Worm (Caenorhabditis elegans): ENCODE measurements around the gene aka-1.

The aka-1 gene

DNA sequence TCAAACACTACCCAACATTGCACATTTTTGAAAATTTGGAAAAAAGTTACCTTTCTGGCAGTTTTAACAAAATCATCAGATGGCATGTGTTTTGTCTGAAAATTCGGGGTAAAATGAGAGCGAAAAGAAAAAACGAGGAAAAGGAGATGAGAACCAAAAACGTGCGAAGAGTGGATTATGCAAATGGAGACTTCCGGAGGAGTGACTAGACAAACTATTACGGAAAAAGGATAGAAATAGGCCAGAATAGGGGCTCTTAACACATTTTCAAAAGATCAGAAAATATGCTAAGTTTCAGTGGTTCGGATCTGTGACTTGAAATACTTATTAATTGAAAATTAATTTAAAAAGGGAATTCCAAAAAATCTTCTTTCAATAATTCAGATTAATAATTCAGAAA lies 21.1 kb upstream of the aka-1 start, which contains the start of gene srab-14:
Gene srab-14, minus strand, starts transcription at position 101 of the 400 bp plus-strand sequence.
- TF ChIP-seq jun-1 (tag; optimal IDR thresholded peaks at IDR 0.05) (no peak), mdt-29 (GFP tag; IDR thresholded peaks at IDR 0.05) (no peak), dmd-8 (GFP tag; IDR thresholded peaks at IDR 0.05) (no peak), spr-1 (tag; optimal IDR thresholded peaks at IDR 0.05) (no peak), nhr-42 (GFP tag; IDR thresholded peaks at IDR 0.05) (no peak)

ce11 chrII:7496070-7496469 lies 17.7 kb upstream of the aka-1 start, which contains the start of gene spi-1:
TSS of gene spi-1 (plus strand) at chrII:7496247.
- no peak for TF ChIP-seq gei-8 (GFP tag; optimal IDR thresholded peaks at IDR 0.05)
- TF ChIP-seq mep-1 (tag; optimal IDR thresholded peaks at IDR 0.05) = no peak
- no peak for TF ChIP-seq zfp-3 (GFP tag; conservative IDR thresholded peaks at IDR 0.05)
- no peak for TF ChIP-seq nhr-25 (tag; optimal IDR thresholded peaks at IDR 0.05; ENCODE audit: borderline replicate concordance, insufficient read depth)
- no peak for TF ChIP-seq nhr-48 (tag; optimal IDR thresholded peaks at IDR 0.05)
- TF ChIP-seq lin-38 (GFP tag; IDR thresholded peaks at IDR 0.05) = no peak
- peak in 1 of 2 experiments; percentile 85 for TF ChIP-seq unc-62 (GFP tag; optimal IDR thresholded peaks at IDR 0.05 in 1 of 2)
- TF ChIP-seq unc-62 (tag; optimal IDR thresholded peaks at IDR 0.05) = no peak
- TF ChIP-seq ces-1 (GFP tag; optimal IDR thresholded peaks at IDR 0.05) = no peak
- TF ChIP-seq hlh-30 (tag; optimal IDR thresholded peaks at IDR 0.05; ENCODE audit: insufficient read depth) = peak; percentile 42
- no peak for TF ChIP-seq Y75B8A.6 (GFP tag; IDR thresholded peaks at IDR 0.05)
- TF ChIP-seq egl-43 (GFP tag; IDR thresholded peaks at IDR 0.05) = no peak

ce11 chrII:7494155-7494554 lies 15.8 kb upstream of the aka-1 start, which contains the start of gene R10H1.1:
TSS of gene R10H1.1 (plus strand) at chrII:7494455.
- TF ChIP-seq pqm-1 (tag; optimal IDR thresholded peaks at IDR 0.05) (peak; percentile 63), nhr-28 (tag; optimal IDR thresholded peaks at IDR 0.05) (peak; percentile 42), Y105C5A.15 (GFP tag; IDR thresholded peaks at IDR 0.05) (no peak), vab-7 (GFP tag; IDR thresholded peaks at IDR 0.05) (no peak), nhr-76 (tag; optimal IDR thresholded peaks at IDR 0.05) (no peak)

DNA sequence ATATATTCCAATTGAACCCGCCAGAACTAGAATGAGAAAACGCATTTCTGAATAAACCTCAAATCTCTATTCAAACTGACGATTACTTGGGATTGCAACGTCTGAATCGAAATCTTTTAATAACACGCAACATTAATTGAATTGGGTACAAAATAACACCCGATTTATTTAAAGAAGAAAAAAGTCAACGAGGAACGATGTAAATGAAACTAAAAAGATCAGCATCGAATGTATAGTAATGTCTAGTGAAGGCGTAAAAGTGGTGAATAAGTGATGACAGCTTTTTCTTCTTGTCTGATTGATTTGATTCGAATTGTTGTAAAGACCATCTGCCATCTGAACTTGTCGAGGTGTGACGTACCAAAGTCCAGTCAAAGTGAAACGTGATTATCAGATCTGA lies 15.3 kb upstream of the aka-1 start, which contains the start of gene nas-23:
Gene nas-23, minus strand, starts transcription at position 101 of the 400 bp plus-strand sequence.
- TF ChIP-seq dmd-8 (GFP tag; IDR thresholded peaks at IDR 0.05) = no peak
- no peak for TF ChIP-seq snpc-1.2 (GFP tag; IDR thresholded peaks at IDR 0.05)
- TF ChIP-seq aha-1 (tag) = peak; percentile 73
- no peak for TF ChIP-seq sdz-12 (GFP tag; optimal IDR thresholded peaks at IDR 0.05)
- no peak for TF ChIP-seq php-3 (GFP tag; IDR thresholded peaks at IDR 0.05)
- TF ChIP-seq nhr-77 (tag; optimal IDR thresholded peaks at IDR 0.05) = no peak

ce11 chrII:7489605-7490004 lies 11.3 kb upstream of the aka-1 start, which contains the start of gene D1022.9:
TSS of gene D1022.9 (minus strand) at chrII:7489705.
- no peak for TF ChIP-seq attf-4 (tag; optimal IDR thresholded peaks at IDR 0.05)
- no peak for TF ChIP-seq lim-7 (GFP tag; IDR thresholded peaks at IDR 0.05)
- TF ChIP-seq daf-16 (GFP tag; optimal IDR thresholded peaks at IDR 0.05) = no peak
- no peak for TF ChIP-seq daf-16 (tag; optimal IDR thresholded peaks at IDR 0.05)
- TF ChIP-seq daf-19 (GFP tag; conservative IDR thresholded peaks at IDR 0.05) = no peak
- TF ChIP-seq lin-15B (tag; optimal IDR thresholded peaks at IDR 0.05) = no peak
- no peak for TF ChIP-seq fkh-10 (GFP tag; optimal IDR thresholded peaks at IDR 0.05)
- no peak for TF ChIP-seq T26A8.4 (GFP tag; IDR thresholded peaks at IDR 0.05)
- TF ChIP-seq mes-2 (tag; optimal IDR thresholded peaks at IDR 0.05; ENCODE audit: poor library complexity, severe bottlenecking) = no peak
- TF ChIP-seq ceh-82 (tag; optimal IDR thresholded peaks at IDR 0.05) = no peak
- TF ChIP-seq lin-1 (GFP tag; IDR thresholded peaks at IDR 0.05) = no peak
- no peak for TF ChIP-seq tag-97 (GFP tag; IDR thresholded peaks at IDR 0.05)
- TF ChIP-seq snpc-4 (tag; optimal IDR thresholded peaks at IDR 0.05) = no peak
- no peak for TF ChIP-seq nhr-28 (tag; optimal IDR thresholded peaks at IDR 0.05)
- TF ChIP-seq ceh-44 (GFP tag; IDR thresholded peaks at IDR 0.05) = no peak
- no peak for TF ChIP-seq zfp-2 (tag; optimal IDR thresholded peaks at IDR 0.05)
- TF ChIP-seq nhr-42 (GFP tag; IDR thresholded peaks at IDR 0.05) = no peak
- no peak for TF ChIP-seq egl-27 (tag; optimal IDR thresholded peaks at IDR 0.05)
- TF ChIP-seq ces-1 (GFP tag; optimal IDR thresholded peaks at IDR 0.05) = no peak
- TF ChIP-seq nhr-10 (tag; optimal IDR thresholded peaks at IDR 0.05) = no peak
- no peak for TF ChIP-seq madf-9 (GFP tag; conservative IDR thresholded peaks at IDR 0.05)

Data from whole organism, L4 larva.